ENCODE assay signal across 3 fruit fly cellular contexts in genomic region chr3L:16442628-16443027, dm6.
TF ChIP-seq lines count a peak whose summit lies in the region.

No protein-coding gene starts in this region.

- no peak for TF ChIP-seq CTCF in whole organism, embryonic (GFP tag; optimal IDR thresholded peaks at IDR 0.05; lab: Kevin White, UChicago)

TF ChIP-seq in whole organism, embryonic, 481 proteins besides CTCF, POLR2A, EP300 and RAD21 (continues in another document):
- TF ChIP-seq Dref (GFP tag; IDR thresholded peaks at IDR 0.05; lab: Robert Waterston, UW) = no peak
- peak; percentile 43 for TF ChIP-seq dmrt99B (tag; optimal IDR thresholded peaks at IDR 0.05; lab: Kevin White, UChicago)
- no peak for TF ChIP-seq bab2 (GFP tag; optimal IDR thresholded peaks at IDR 0.05; lab: Kevin White, UChicago)
- no peak for TF ChIP-seq maf-S (GFP tag; optimal IDR thresholded peaks at IDR 0.05; lab: Kevin White, UChicago)
- peak; percentile 70 for TF ChIP-seq Sox102F (GFP tag; optimal IDR thresholded peaks at IDR 0.05; lab: Kevin White, UChicago)
- 0 out of 2 replicates have a peak, but pooled peaks have one; percentile 5 for TF ChIP-seq CG5953 (GFP tag; IDR thresholded peaks at IDR 0.05; lab: Robert Waterston, UW)
- TF ChIP-seq CG8478 (optimal IDR thresholded peaks at IDR 0.05; lab: Kevin White, UChicago) = no peak
- TF ChIP-seq sr (GFP tag; IDR thresholded peaks at IDR 0.05; lab: Robert Waterston, UW) = no peak
- no peak for TF ChIP-seq esg (GFP tag; conservative IDR thresholded peaks at IDR 0.05; lab: Robert Waterston, UW)
- TF ChIP-seq wek (GFP tag; optimal IDR thresholded peaks at IDR 0.05; lab: Kevin White, UChicago) = no peak
- 0 out of 3 replicates have a peak, but pooled peaks have one; percentile 26 for TF ChIP-seq row (GFP tag; IDR thresholded peaks at IDR 0.05; lab: Robert Waterston, UW)
- TF ChIP-seq Rx (GFP tag; IDR thresholded peaks at IDR 0.05; lab: Robert Waterston, UW) = no peak
- no peak for TF ChIP-seq CG10274 (GFP tag; optimal IDR thresholded peaks at IDR 0.05; lab: Kevin White, UChicago)
- no peak for TF ChIP-seq ttk (GFP tag; IDR thresholded peaks at IDR 0.05; lab: Robert Waterston, UW)
- TF ChIP-seq ATbp (GFP tag; optimal IDR thresholded peaks at IDR 0.05; lab: Kevin White, UChicago) = peak; percentile 8
- TF ChIP-seq Max (GFP tag; optimal IDR thresholded peaks at IDR 0.05; lab: Kevin White, UChicago) = no peak
- TF ChIP-seq Blimp-1 (GFP tag; optimal IDR thresholded peaks at IDR 0.05; lab: Kevin White, UChicago) = peak; percentile 35
- TF ChIP-seq Hr39 (optimal IDR thresholded peaks at IDR 0.05; lab: Kevin White, UChicago) = no peak
- peak; percentile 41 for TF ChIP-seq gem (tag; optimal IDR thresholded peaks at IDR 0.05; lab: Kevin White, UChicago)
- no peak for TF ChIP-seq dysf (GFP tag; IDR thresholded peaks at IDR 0.05; lab: Robert Waterston, UW)
- TF ChIP-seq seq (GFP tag; IDR thresholded peaks at IDR 0.05; lab: Robert Waterston, UW) = no peak
- TF ChIP-seq sd (tag; optimal IDR thresholded peaks at IDR 0.05; lab: Kevin White, UChicago) = no peak
- no peak for TF ChIP-seq CG12299 (tag; optimal IDR thresholded peaks at IDR 0.05; lab: Kevin White, UChicago)
- no peak for TF ChIP-seq CG7745 (tag; optimal IDR thresholded peaks at IDR 0.05; lab: Kevin White, UChicago)
- no peak for TF ChIP-seq grn (GFP tag; optimal IDR thresholded peaks at IDR 0.05; lab: Kevin White, UChicago)
- TF ChIP-seq ems (GFP tag; optimal IDR thresholded peaks at IDR 0.05; lab: Kevin White, UChicago) = no peak
- no peak for TF ChIP-seq tio (GFP tag; optimal IDR thresholded peaks at IDR 0.05; lab: Kevin White, UChicago)
- no peak for TF ChIP-seq CG4282 (GFP tag; optimal IDR thresholded peaks at IDR 0.05; lab: Kevin White, UChicago)
- peak; percentile 26; the same call in 1 of the 2 replicates for TF ChIP-seq vvl (GFP tag; IDR thresholded peaks at IDR 0.05; lab: Robert Waterston, UW)
- TF ChIP-seq CG1529 (GFP tag; optimal IDR thresholded peaks at IDR 0.05; lab: Kevin White, UChicago) = peak; percentile 8
- no peak for TF ChIP-seq disco-r (GFP tag; optimal IDR thresholded peaks at IDR 0.05; lab: Kevin White, UChicago)
- no peak for TF ChIP-seq her (GFP tag; optimal IDR thresholded peaks at IDR 0.05; lab: Kevin White, UChicago)

TF ChIP-seq in whole organism, prepupa, 60 proteins besides CTCF, POLR2A, EP300 and RAD21:
- TF ChIP-seq Eip75B (GFP tag; optimal IDR thresholded peaks at IDR 0.05; lab: Kevin White, UChicago) (no peak), CG15336 (GFP tag; IDR thresholded peaks at IDR 0.05; lab: Robert Waterston, UW) (0 out of 2 replicates have a peak, but pooled peaks have one; percentile 21), CG8119 (GFP tag; IDR thresholded peaks at IDR 0.05; lab: Robert Waterston, UW) (peak; percentile 23; the same call in 1 of the 3 replicates), Hr4 (GFP tag; optimal IDR thresholded peaks at IDR 0.05; lab: Kevin White, UChicago) (peak; percentile 27), CG32006 (GFP tag; optimal IDR thresholded peaks at IDR 0.05; lab: Kevin White, UChicago) (peak; percentile 54)

TF ChIP-seq in whole organism, pupa, 21 proteins besides CTCF, POLR2A, EP300 and RAD21:
- TF ChIP-seq CG10348 (GFP tag; IDR thresholded peaks at IDR 0.05; lab: Robert Waterston, UW) (no peak), CG13204 (GFP tag; optimal IDR thresholded peaks at IDR 0.05; lab: Kevin White, UChicago) (no peak), CG14655 (GFP tag; optimal IDR thresholded peaks at IDR 0.05; lab: Kevin White, UChicago) (peak; percentile 35), fd96Ca (GFP tag; IDR thresholded peaks at IDR 0.05; lab: Robert Waterston, UW) (no peak), CG34367 (tag; optimal IDR thresholded peaks at IDR 0.05; lab: Kevin White, UChicago) (no peak), EcR (GFP tag; optimal IDR thresholded peaks at IDR 0.05; lab: Kevin White, UChicago) (no peak), Pif1B (GFP tag; optimal IDR thresholded peaks at IDR 0.05; lab: Kevin White, UChicago) (no peak), D1 (tag; optimal IDR thresholded peaks at IDR 0.05; lab: Kevin White, UChicago) (no peak), CG8301 (tag; optimal IDR thresholded peaks at IDR 0.05; lab: Kevin White, UChicago) (peak; percentile 51), CG12605 (GFP tag; IDR thresholded peaks at IDR 0.05; lab: Robert Waterston, UW) (no peak), Snoo (tag; optimal IDR thresholded peaks at IDR 0.05; lab: Kevin White, UChicago) (no peak), Ets98B (GFP tag; IDR thresholded peaks at IDR 0.05; lab: Robert Waterston, UW) (no peak)
TF ChIP-seq in whole organism, pupa: peak in this region for 2.

Comparison
In these comparisons a context has a peak if more than half of its experiments do, and no peak if none do; other contexts are left out.
1. Of the 7 proteins assayed by ChIP-seq in both whole organism, embryonic and whole organism, prepupa: peak only in whole organism, embryonic: Blimp-1 and Sox102F; only in whole organism, prepupa: none; in both: none; in neither: 5.